Fruit fly (Drosophila melanogaster): ENCODE measurements around the gene Prtl99C.

Prtl99C gene

dm6 chr3R:29816266-29816665, 19.5 kb upstream of the Prtl99C start, which contains the start of gene Vps16B:
Gene Vps16B, minus strand, starts transcription at chr3R:29816451.
- TF ChIP-seq ttk (optimal IDR thresholded peaks at IDR 0.05): no peak
- TF ChIP-seq Sin3A (optimal IDR thresholded peaks at IDR 0.05): no peak
- TF ChIP-seq Myc (optimal IDR thresholded peaks at IDR 0.05): no peak

DNA sequence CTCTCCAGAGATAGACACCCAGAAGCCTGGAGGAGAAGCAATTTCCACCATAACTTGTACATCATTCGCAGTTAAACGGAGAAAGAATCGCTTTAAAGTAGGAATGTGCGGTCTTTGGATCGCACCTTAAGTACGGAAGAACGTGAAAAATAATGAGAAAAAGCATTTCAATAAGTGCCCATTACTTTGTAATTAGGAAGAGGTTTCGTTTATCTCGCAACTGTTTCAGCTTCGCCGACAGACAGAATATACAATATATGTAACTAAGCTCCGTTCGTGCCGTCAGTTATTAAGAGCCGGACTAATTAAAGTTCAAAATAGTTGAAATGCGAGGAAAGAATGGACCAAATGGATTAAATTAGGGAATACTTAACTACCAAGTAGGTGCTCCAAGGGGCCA, 18.1 kb upstream of the Prtl99C start, which contains the start of gene CG7829:
Gene CG7829, minus strand, starts transcription at position 101 of the 400 bp plus-strand sequence.
- TF ChIP-seq Sin3A (optimal IDR thresholded peaks at IDR 0.05): no peak
- no peak for TF ChIP-seq psq (optimal IDR thresholded peaks at IDR 0.05)
- no peak for TF ChIP-seq h (optimal IDR thresholded peaks at IDR 0.05)
- no peak for TF ChIP-seq ttk (optimal IDR thresholded peaks at IDR 0.05)
- no peak for TF ChIP-seq Myc (optimal IDR thresholded peaks at IDR 0.05)
- TF ChIP-seq insv (optimal IDR thresholded peaks at IDR 0.05): no peak

DNA sequence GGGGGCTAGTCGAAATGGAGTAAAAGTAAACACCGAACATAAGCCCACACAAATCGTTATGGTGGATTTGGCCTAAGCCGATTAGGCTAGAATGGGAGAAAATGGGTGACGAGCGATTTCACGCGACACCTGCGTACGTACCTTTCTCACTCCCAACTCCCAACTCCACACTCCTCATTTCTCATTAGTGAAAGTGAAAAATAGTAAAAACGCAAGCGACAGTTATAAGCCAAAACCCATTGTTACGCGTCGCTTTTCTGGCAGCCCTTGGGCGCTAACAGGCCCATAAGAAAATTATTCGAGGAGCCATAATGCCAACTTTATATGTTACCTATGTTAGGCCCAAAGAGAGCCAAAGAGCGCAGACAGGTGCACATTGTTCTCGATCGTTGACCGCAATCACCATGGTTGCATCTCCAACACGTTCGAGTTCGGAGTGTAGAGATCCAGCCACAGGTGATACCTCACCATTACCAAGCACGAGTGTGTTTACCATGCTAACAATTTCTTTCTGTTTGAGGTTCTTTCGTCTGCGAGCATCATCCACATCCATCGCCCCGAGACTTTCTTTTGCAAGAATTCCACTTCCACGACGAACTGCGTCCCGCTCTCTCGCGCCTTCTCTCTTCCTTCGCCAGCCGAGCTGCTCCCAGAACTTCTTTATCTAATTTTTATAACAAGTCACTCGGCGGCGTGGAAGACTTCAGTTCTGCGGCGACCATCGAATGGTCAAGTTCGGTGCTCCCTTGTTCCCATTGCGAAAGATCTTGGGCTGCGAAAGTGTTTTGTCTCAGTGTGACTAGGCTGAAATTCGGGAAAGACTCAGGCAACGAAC, 17.1 kb upstream of the Prtl99C start, which contains the start of gene neo:
Gene neo, plus strand, starts transcription at position 698 of the 835 bp plus-strand sequence.
- TF ChIP-seq h (optimal IDR thresholded peaks at IDR 0.05) (no peak), Sin3A (optimal IDR thresholded peaks at IDR 0.05) (no peak)

DNA sequence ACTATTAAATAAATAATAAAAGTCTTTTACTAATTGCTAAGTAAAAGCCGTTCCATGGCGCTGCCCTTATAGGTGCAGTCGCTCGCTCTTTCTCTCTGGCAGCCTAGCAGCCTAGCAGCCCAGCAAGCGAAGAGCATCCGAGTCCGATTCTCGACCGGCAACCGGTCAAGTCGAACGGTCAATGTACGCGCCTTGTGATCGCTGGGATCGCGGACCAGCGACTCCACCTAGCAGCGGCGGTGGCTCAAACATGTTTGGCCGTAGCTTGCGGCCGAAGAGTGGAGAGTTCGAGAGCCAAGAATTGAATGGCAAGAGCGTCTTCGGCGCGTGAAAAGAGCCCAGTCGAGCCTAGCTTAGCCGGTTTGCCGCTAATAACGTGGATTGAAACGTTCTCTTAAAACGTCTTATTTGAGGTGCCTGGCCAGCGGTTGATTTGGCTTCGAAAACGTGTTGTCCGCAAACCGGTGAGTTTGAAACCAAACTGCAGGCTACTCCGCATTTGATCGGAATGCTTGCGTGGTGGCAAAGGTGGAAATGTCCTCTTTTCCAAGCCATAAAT, 6.4 kb upstream of the Prtl99C start:
- no peak for TF ChIP-seq ttk (optimal IDR thresholded peaks at IDR 0.05)
- TF ChIP-seq Myc (optimal IDR thresholded peaks at IDR 0.05): no peak
- TF ChIP-seq h (optimal IDR thresholded peaks at IDR 0.05): no peak
- TF ChIP-seq Sin3A (optimal IDR thresholded peaks at IDR 0.05): no peak
- no peak for TF ChIP-seq insv (optimal IDR thresholded peaks at IDR 0.05)
- no peak for TF ChIP-seq psq (optimal IDR thresholded peaks at IDR 0.05)

- TF ChIP-seq Myc (optimal IDR thresholded peaks at IDR 0.05): no peak
- TF ChIP-seq h (optimal IDR thresholded peaks at IDR 0.05): no peak
- TF ChIP-seq ttk (optimal IDR thresholded peaks at IDR 0.05): no peak
- TF ChIP-seq Sin3A (optimal IDR thresholded peaks at IDR 0.05): no peak
- TF ChIP-seq insv (optimal IDR thresholded peaks at IDR 0.05): no peak
- TF ChIP-seq psq (optimal IDR thresholded peaks at IDR 0.05): no peak
Measured at dm6 chr3R:29830925-29831324, 4.8 kb upstream of the Prtl99C start.

DNA sequence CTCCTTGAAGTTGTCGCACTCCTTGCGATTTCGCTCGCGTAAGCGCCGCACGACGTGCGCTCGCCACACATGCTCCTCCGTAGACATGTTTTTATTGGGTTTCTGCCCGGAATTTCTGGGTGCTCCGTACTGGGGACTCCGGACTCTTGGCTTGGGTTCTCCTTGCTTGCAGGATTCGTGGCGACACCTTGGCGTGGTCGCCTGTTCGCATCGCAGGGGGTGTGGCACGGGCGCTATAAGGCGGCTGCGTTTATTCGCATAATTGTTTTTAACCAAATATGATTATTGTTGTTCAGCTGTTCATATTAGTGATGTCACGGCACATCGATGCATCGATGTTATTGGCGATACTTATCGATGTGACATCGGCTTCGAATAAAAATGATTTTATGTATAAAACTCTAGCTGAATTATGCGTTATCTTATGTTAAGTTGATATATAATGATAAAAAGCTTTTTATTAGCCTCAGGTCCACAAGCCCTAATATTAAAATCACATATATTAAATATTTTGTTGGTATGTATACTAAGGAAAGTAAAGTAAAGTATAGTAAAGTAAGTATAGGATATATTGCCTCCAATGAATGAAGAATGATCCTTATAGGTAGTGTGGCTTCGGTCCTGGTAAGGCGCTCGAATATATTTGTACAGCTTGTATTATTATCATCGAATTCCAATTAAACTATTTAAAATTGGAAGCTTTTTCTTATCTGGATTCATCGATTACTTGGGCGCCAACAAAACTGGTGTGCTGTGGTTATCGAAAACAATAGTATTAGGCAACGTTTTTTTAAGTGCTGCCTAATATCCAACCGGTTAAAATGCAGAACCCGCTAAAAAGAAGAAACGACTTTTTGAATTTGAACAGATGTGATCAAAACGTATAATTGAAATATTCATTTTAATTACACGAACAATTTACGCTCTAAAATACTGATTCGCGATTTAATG, 716 bp upstream of the Prtl99C start, which contains the start of gene Atg16:
Gene Atg16, minus strand, starts transcription at position 343 of the 951 bp plus-strand sequence.
- TF ChIP-seq Myc (optimal IDR thresholded peaks at IDR 0.05): no peak
- TF ChIP-seq Sin3A (optimal IDR thresholded peaks at IDR 0.05): no peak
- TF ChIP-seq h (optimal IDR thresholded peaks at IDR 0.05): no peak
- no peak for TF ChIP-seq psq (optimal IDR thresholded peaks at IDR 0.05)
- TF ChIP-seq ttk (optimal IDR thresholded peaks at IDR 0.05): no peak
- TF ChIP-seq insv (optimal IDR thresholded peaks at IDR 0.05): no peak

dm6 chr3R:29836188-29836587, 438 bp downstream of the Prtl99C start, which contains the start of gene CG42592:
Gene CG42592, minus strand, starts transcription at chr3R:29836288.
- TF ChIP-seq h (optimal IDR thresholded peaks at IDR 0.05) (no peak), psq (optimal IDR thresholded peaks at IDR 0.05) (no peak), ttk (optimal IDR thresholded peaks at IDR 0.05) (no peak), Sin3A (optimal IDR thresholded peaks at IDR 0.05) (no peak), insv (optimal IDR thresholded peaks at IDR 0.05) (no peak), Myc (optimal IDR thresholded peaks at IDR 0.05) (no peak)

- TF ChIP-seq insv (optimal IDR thresholded peaks at IDR 0.05) (no peak), ttk (optimal IDR thresholded peaks at IDR 0.05) (no peak), Sin3A (optimal IDR thresholded peaks at IDR 0.05) (no peak), h (optimal IDR thresholded peaks at IDR 0.05) (no peak)
Measured at dm6 chr3R:29837771-29838170, 2.0 kb downstream of the Prtl99C start.

DNA sequence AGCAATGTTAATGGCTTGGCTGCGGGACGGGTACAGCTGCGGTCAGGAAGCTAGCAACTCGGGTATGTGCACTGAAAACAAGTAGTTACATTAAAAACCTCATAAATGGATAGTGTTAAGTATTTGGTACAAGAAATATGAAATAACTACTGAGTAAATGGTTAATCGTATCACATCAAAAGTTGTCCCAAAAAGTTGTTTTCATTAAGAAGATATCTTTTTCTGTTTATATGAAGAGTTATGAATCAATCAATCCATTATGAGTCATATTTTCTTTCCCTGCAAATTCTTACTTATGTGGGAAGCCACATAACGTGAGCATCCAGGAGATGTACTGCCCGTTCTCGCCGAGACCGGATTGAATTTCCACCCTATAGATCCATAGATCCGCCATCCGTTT, 3.0 kb downstream of the Prtl99C start:
- TF ChIP-seq Myc (optimal IDR thresholded peaks at IDR 0.05) (no peak), psq (optimal IDR thresholded peaks at IDR 0.05) (no peak), Sin3A (optimal IDR thresholded peaks at IDR 0.05) (no peak), ttk (optimal IDR thresholded peaks at IDR 0.05) (no peak), h (optimal IDR thresholded peaks at IDR 0.05) (no peak), insv (optimal IDR thresholded peaks at IDR 0.05) (no peak)

DNA sequence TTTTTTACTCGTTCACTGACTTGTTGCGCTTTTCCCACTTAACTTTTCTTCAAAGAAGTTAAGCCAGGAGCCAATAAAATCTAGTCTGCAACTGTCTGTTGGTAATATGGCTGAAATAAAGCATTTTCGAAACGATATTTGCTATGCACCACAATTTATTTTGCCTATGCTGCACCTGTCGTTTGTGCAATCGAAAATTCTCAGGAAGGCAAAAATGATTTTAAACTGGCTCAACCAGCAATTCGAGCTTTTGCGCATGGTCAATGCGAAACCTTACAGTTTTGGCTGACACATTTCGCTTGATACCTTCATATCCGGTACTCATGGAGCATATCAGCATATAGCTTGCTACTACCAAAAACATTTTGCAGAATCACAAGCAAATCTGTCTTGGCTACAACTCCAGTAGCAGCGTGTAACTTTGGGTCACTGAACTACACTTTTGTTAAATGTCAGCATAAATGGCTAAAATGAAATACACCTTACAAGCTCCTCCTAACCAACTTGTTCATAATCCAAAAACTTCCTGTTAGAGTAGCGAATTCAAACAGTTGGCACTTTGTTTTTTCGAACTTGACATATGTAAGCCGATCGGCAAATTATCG, 4.1 kb downstream of the Prtl99C start:
- no peak for TF ChIP-seq psq (optimal IDR thresholded peaks at IDR 0.05)
- no peak for TF ChIP-seq ttk (optimal IDR thresholded peaks at IDR 0.05)
- no peak for TF ChIP-seq insv (optimal IDR thresholded peaks at IDR 0.05)
- TF ChIP-seq Sin3A (optimal IDR thresholded peaks at IDR 0.05): no peak
- TF ChIP-seq Myc (optimal IDR thresholded peaks at IDR 0.05): no peak
- no peak for TF ChIP-seq h (optimal IDR thresholded peaks at IDR 0.05)

DNA sequence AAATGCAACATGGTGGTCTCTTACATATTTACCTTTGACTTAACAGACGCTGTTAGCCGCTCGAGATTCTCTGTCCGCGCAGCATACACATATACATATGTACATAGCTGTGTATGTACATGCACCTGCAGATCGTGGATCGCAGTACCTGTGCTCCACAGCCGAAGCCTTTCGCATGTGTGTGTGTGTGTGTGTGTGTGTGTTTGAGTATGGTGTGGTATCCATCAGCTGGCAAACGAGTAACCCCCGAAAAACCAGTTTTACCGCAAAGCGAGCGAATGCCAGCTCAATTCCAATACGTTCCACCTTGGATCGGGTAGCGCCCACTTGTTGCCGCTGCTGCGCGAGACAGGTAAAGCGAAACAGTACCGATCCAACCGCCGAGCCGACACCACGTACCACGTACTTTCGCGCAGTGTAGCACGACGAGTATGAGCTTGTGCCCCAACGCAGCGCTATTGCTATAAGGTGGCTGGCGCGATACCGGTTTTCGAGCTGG, 5.6 kb downstream of the Prtl99C start, which contains the start of gene Cad99C:
Gene Cad99C, plus strand, starts transcription at position 365 of the 499 bp plus-strand sequence.
- no peak for TF ChIP-seq insv (optimal IDR thresholded peaks at IDR 0.05)
- TF ChIP-seq h (optimal IDR thresholded peaks at IDR 0.05): no peak
- no peak for TF ChIP-seq ttk (optimal IDR thresholded peaks at IDR 0.05)
- no peak for TF ChIP-seq psq (optimal IDR thresholded peaks at IDR 0.05)
- TF ChIP-seq Myc (optimal IDR thresholded peaks at IDR 0.05): no peak
- TF ChIP-seq Sin3A (optimal IDR thresholded peaks at IDR 0.05): no peak

All from Kc167 (cell line).